Worm (Caenorhabditis elegans): ENCODE data around the gene emc-5.

ce11 chrII:11510373-11510772, 13.8 kb downstream of the emc-5 start, which contains the start of gene npr-41:
- TF ChIP-seq hlh-8 (tag; optimal IDR thresholded peaks at IDR 0.05) (no peak), nfya-1 (tag; optimal IDR thresholded peaks at IDR 0.05) (no peak), ceh-6 (GFP tag; optimal IDR thresholded peaks at IDR 0.05) (no peak), eyg-1 (tag; optimal IDR thresholded peaks at IDR 0.05) (no peak), unc-86 (tag; optimal IDR thresholded peaks at IDR 0.05) (no peak), ceh-24 (tag; optimal IDR thresholded peaks at IDR 0.05) (no peak), pqm-1 (tag; optimal IDR thresholded peaks at IDR 0.05) (no peak), unc-55 (GFP tag; optimal IDR thresholded peaks at IDR 0.05) (no peak), ceh-34 (tag; optimal IDR thresholded peaks at IDR 0.05) (no peak), pros-1 (tag; optimal IDR thresholded peaks at IDR 0.05) (no peak), C38D4.7 (GFP tag; optimal IDR thresholded peaks at IDR 0.05) (no peak)
